Worm (Caenorhabditis elegans) whole organism, young adult: ENCODE data around the gene srgp-1.

Experiments
- B0035.1 ChIP-seq: sonication (generic microtip); optimal IDR thresholded peaks from 2 replicates; lab custom pipeline; 2016; ENCODE audit warnings: missing genetic modification characterization, mild to moderate bottlenecking, missing compliant biosample characterization, missing genotype, missing genetic modification reagents
- C17E4.6 ChIP-seq: fragments of 200-800 bp; sonication (Bioruptor generic); IDR thresholded peaks from 2 replicates; pipeline ENCODE4 v1.3.6; 2022; ENCODE audit warnings: missing genetic modification reagents, missing genetic modification characterization, missing compliant biosample characterization
- F49E8.2 ChIP-seq: sonication (generic microtip); optimal IDR thresholded peaks from 3 replicates; lab custom pipeline; 2017; ENCODE audit warnings: missing genetic modification characterization, mild to moderate bottlenecking, missing compliant biosample characterization, antibody characterized with exemption, moderate library complexity; ENCODE audit not compliant: insufficient read depth
- F52B5.7 ChIP-seq: sonication (generic microtip); optimal IDR thresholded peaks from 2 replicates; lab custom pipeline; 2016; ENCODE audit warnings: mild to moderate bottlenecking, missing genetic modification characterization, missing compliant biosample characterization
- F55B11.4 ChIP-seq: sonication (generic microtip); optimal IDR thresholded peaks from 2 replicates; lab custom pipeline; 2016; ENCODE audit warnings: missing compliant biosample characterization, missing genetic modification characterization, borderline replicate concordance; ENCODE audit not compliant: insufficient read depth
- F57A8.1 ChIP-seq: fragments of 200-800 bp; sonication (Bioruptor generic); optimal IDR thresholded peaks from 2 replicates; lab custom pipeline; 2018; ENCODE audit warnings: mild to moderate bottlenecking, missing genetic modification characterization, moderate library complexity, missing compliant biosample characterization
- F57C9.4 ChIP-seq: sonication (generic microtip); optimal IDR thresholded peaks from 2 replicates; lab custom pipeline; 2017; ENCODE audit warnings: mild to moderate bottlenecking, missing genetic modification characterization, missing compliant biosample characterization
- K11D2.4 ChIP-seq: fragments of 200-800 bp; sonication (Bioruptor generic); IDR thresholded peaks from 2 replicates; pipeline ENCODE4 v1.3.6; 2022; ENCODE audit warnings: missing genetic modification reagents, missing genetic modification characterization, missing compliant biosample characterization
- Y53G8AR.9 ChIP-seq: fragments of 200-800 bp; sonication (Bioruptor generic); conservative IDR thresholded peaks from 2 replicates; pipeline ENCODE4 v1.3.6; 2022; ENCODE audit warnings: missing genetic modification reagents, missing genetic modification characterization, missing compliant biosample characterization
- Y56A3A.18 ChIP-seq: fragments of 200-800 bp; sonication (Bioruptor generic); IDR thresholded peaks from 2 replicates; pipeline ENCODE4 v1.3.6; 2022; ENCODE audit warnings: missing genetic modification reagents, missing genetic modification characterization, missing compliant biosample characterization
- Y95B8A.8 ChIP-seq: fragments of 200-800 bp; sonication (Bioruptor generic); IDR thresholded peaks from 2 replicates; pipeline ENCODE4 v1.3.6; 2022; ENCODE audit warnings: missing genetic modification reagents, missing genetic modification characterization, missing compliant biosample characterization
- akir-1 ChIP-seq: fragments of 200-800 bp; sonication (Bioruptor generic); optimal IDR thresholded peaks from 2 replicates; lab custom pipeline; 2018; ENCODE audit warnings: mild to moderate bottlenecking, missing genetic modification characterization, moderate library complexity, missing compliant biosample characterization
- aptf-2 ChIP-seq: fragments of 200-800 bp; sonication (Bioruptor generic); conservative IDR thresholded peaks from 2 replicates; pipeline ENCODE4 v1.3.6; 2022; ENCODE audit warnings: missing genetic modification reagents, missing genetic modification characterization, missing compliant biosample characterization
- athp-1 ChIP-seq: sonication (generic microtip); optimal IDR thresholded peaks from 2 replicates; lab custom pipeline; 2017; ENCODE audit warnings: mild to moderate bottlenecking, missing genetic modification characterization, missing compliant biosample characterization
- attf-6 ChIP-seq: fragments of 200-800 bp; sonication (Bioruptor generic); IDR thresholded peaks from 2 replicates; pipeline ENCODE4 v1.3.6; 2022; ENCODE audit warnings: missing genetic modification reagents, missing genetic modification characterization, missing compliant biosample characterization
- bed-2 ChIP-seq: fragments of 200-800 bp; sonication (Bioruptor generic); IDR thresholded peaks from 2 replicates; pipeline ENCODE4 v1.3.6; 2022; ENCODE audit warnings: missing genetic modification reagents, missing genetic modification characterization, missing compliant biosample characterization
- ccch-3 ChIP-seq: fragments of 200-800 bp; sonication (Bioruptor generic); optimal IDR thresholded peaks from 2 replicates; lab custom pipeline; 2018; ENCODE audit warnings: mild to moderate bottlenecking, missing genetic modification characterization, missing compliant biosample characterization
- cebp-1 ChIP-seq, 2 experiments: fragments of 200-800 bp in 1 of 2; sonication (Bioruptor generic) in 1 of 2; sonication (generic microtip) in 1 of 2; IDR thresholded peaks in 1 of 2; optimal IDR thresholded peaks in 1 of 2; 2 replicates each; pipeline versions ENCODE4 v1.3.6 to Lab custom; 2017 to 2022; ENCODE audit warnings: missing compliant biosample characterization in 2 of 2, missing genetic modification characterization in 2 of 2, mild to moderate bottlenecking in 1 of 2, missing genetic modification reagents in 1 of 2, moderate library complexity in 1 of 2
- ceh-27 ChIP-seq: fragments of 200-800 bp; sonication (Bioruptor generic); optimal IDR thresholded peaks from 2 replicates; lab custom pipeline; 2018; ENCODE audit warnings: mild to moderate bottlenecking, missing genetic modification characterization, moderate library complexity, missing compliant biosample characterization
- ceh-79 ChIP-seq: sonication (generic microtip); optimal IDR thresholded peaks from 2 replicates; lab custom pipeline; 2017; ENCODE audit warnings: mild to moderate bottlenecking, missing genetic modification characterization, missing compliant biosample characterization
- dox-1 ChIP-seq: fragments of 200-800 bp; sonication (Bioruptor generic); IDR thresholded peaks from 2 replicates; pipeline ENCODE4 v1.3.6; 2022; ENCODE audit warnings: missing genetic modification reagents, missing genetic modification characterization, missing compliant biosample characterization
- dpl-1 ChIP-seq: fragments of 150-350 bp; optimal IDR thresholded peaks from 2 replicates; lab custom pipeline; 2014; ENCODE audit warnings: missing biosample characterization, missing genetic modification reagents, missing genetic modification characterization
- fkh-3 ChIP-seq: sonication (generic microtip); optimal IDR thresholded peaks from 2 replicates; lab custom pipeline; 2016; ENCODE audit warnings: mild to moderate bottlenecking, missing genetic modification characterization, missing compliant biosample characterization
- him-1 ChIP-seq: sonication (generic microtip); optimal IDR thresholded peaks from 2 replicates; lab custom pipeline; 2016; ENCODE audit warnings: missing genotype, missing genetic modification reagents, missing genetic modification characterization, missing compliant biosample characterization
- hlh-26 ChIP-seq: fragments of 200-800 bp; sonication (Bioruptor generic); conservative IDR thresholded peaks from 2 replicates; pipeline ENCODE4 v1.3.6; 2022; ENCODE audit warnings: missing genetic modification reagents, missing genetic modification characterization, missing compliant biosample characterization
- hmg-1.2 ChIP-seq: fragments of 200-800 bp; sonication (Bioruptor generic); IDR thresholded peaks from 2 replicates; pipeline ENCODE4 v1.3.6; 2022; ENCODE audit warnings: missing genetic modification reagents, missing genetic modification characterization, missing compliant biosample characterization
- hrde-1 ChIP-seq: sonication (generic microtip); optimal IDR thresholded peaks from 2 replicates; lab custom pipeline; 2016; ENCODE audit warnings: missing genetic modification characterization, mild to moderate bottlenecking, missing compliant biosample characterization, moderate library complexity, missing genotype, missing genetic modification reagents, borderline replicate concordance
- lin-54 ChIP-seq: fragments of 200-800 bp; sonication (Bioruptor generic); optimal IDR thresholded peaks from 2 replicates; lab custom pipeline; 2018; ENCODE audit warnings: mild to moderate bottlenecking, missing genetic modification characterization, missing compliant biosample characterization
- lsl-1 ChIP-seq: fragments of 200-800 bp; sonication (Bioruptor generic); optimal IDR thresholded peaks from 2 replicates; lab custom pipeline; 2018; ENCODE audit warnings: mild to moderate bottlenecking, missing genetic modification characterization, moderate library complexity, missing compliant biosample characterization
- madf-8 ChIP-seq: fragments of 200-800 bp; sonication (Bioruptor generic); conservative IDR thresholded peaks from 2 replicates; pipeline ENCODE4 v1.3.6; 2022; ENCODE audit warnings: missing genetic modification reagents, missing genetic modification characterization, missing compliant biosample characterization
- nfyb-1 ChIP-seq: fragments of 200-800 bp; sonication (Bioruptor generic); IDR thresholded peaks from 2 replicates; pipeline ENCODE4 v1.3.6; 2022; ENCODE audit warnings: missing genetic modification reagents, missing genetic modification characterization, missing compliant biosample characterization
- nhr-80 ChIP-seq: sonication (generic microtip); optimal IDR thresholded peaks from 2 replicates; lab custom pipeline; 2016; ENCODE audit warnings: missing genetic modification characterization, missing compliant biosample characterization
- snpc-4 ChIP-seq, 5 experiments: fragments of 150-350 bp in 1 of 5; sonication (generic microtip) in 4 of 5; optimal IDR thresholded peaks; 2 replicates each; lab custom pipeline; 2014 to 2018; ENCODE audit warnings: missing genetic modification characterization in 5 of 5, missing biosample characterization in 3 of 5, antibody characterized with exemption in 2 of 5, mild to moderate bottlenecking in 2 of 5, missing compliant biosample characterization in 2 of 5, missing genotype in 2 of 5, moderate library complexity in 2 of 5, missing genetic modification reagents in 1 of 5
- somi-1 ChIP-seq: fragments of 200-800 bp; sonication (Bioruptor generic); optimal IDR thresholded peaks from 2 replicates; lab custom pipeline; 2018; ENCODE audit warnings: mild to moderate bottlenecking, missing genetic modification characterization, missing compliant biosample characterization
- tlf-1 ChIP-seq: fragments of 200-800 bp; sonication (Bioruptor generic); optimal IDR thresholded peaks from 2 replicates; lab custom pipeline; 2018; ENCODE audit warnings: mild to moderate bottlenecking, missing genetic modification characterization, missing compliant biosample characterization
- ztf-26 ChIP-seq: sonication (generic microtip); optimal IDR thresholded peaks from 2 replicates; lab custom pipeline; 2017; ENCODE audit warnings: missing genetic modification characterization, missing compliant biosample characterization
- ztf-3 ChIP-seq: fragments of 200-800 bp; sonication (Bioruptor generic); optimal IDR thresholded peaks from 2 replicates; lab custom pipeline; 2018; ENCODE audit warnings: mild to moderate bottlenecking, missing genetic modification characterization, missing compliant biosample characterization
- ztf-6 ChIP-seq: fragments of 200-800 bp; sonication (Bioruptor generic); IDR thresholded peaks from 2 replicates; pipeline ENCODE4 v1.3.6; 2022; ENCODE audit warnings: missing genetic modification reagents, missing genetic modification characterization, missing compliant biosample characterization

Gene srgp-1

DNA sequence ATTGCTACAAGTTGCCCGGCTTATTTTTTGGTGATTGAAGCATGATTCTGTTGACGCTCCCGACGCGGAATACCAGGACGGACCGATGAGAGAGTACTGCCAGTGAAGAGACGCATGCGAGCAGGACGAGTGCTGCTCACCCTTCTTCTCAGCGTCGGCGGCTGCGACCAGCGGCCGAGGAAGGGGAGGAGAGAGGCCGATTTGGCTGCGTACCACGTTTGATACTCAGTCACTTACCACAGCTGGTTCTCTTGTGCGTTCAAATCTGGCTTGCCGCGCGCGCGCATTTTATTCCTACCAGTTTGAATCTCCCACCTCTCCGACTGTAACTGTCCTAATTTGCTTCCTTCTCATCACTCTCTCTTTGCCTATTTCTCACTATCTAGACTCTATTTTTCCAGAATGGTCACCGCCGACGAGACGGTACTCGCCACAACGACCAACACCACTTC, 46.0 kb upstream of the srgp-1 start, which contains the start of gene mep-1 (continued):
- TF ChIP-seq akir-1 (GFP tag; lab: Kevin White, UChicago) (no peak), F52B5.7 (tag; lab: Kevin White, UChicago) (peak; percentile 41), attf-6 (GFP tag; lab: Robert Waterston, UW) (no peak), ceh-27 (GFP tag; lab: Kevin White, UChicago) (peak; percentile 76), nfyb-1 (peak; percentile 63; the same call in 1 of the 2 replicates), ztf-26 (tag; lab: Kevin White, UChicago) (no peak), snpc-4 (GFP tag; optimal IDR thresholded peaks at IDR 0.05; lab: Kevin White, UChicago) (no peak), snpc-4 (tag; optimal IDR thresholded peaks at IDR 0.05; lab: Kevin White, UChicago) (peak in 2 of 4 experiments; percentile 59 to 61), cebp-1 (GFP tag; IDR thresholded peaks at IDR 0.05; lab: Robert Waterston, UW) (peak; percentile 30; the same call in 1 of the 2 replicates), cebp-1 (tag; optimal IDR thresholded peaks at IDR 0.05; lab: Kevin White, UChicago) (peak; percentile 51), F55B11.4 (no peak), ccch-3 (no peak), dox-1 (peak; percentile 13; the same call in 1 of the 2 replicates), K11D2.4 (GFP tag; lab: Robert Waterston, UW) (no peak), Y95B8A.8 (no peak), nhr-80 (tag; lab: Kevin White, UChicago) (peak; percentile 38), lsl-1 (no peak), ztf-6 (no peak), him-1 (tag; lab: Kevin White, UChicago) (no peak), athp-1 (tag; lab: Kevin White, UChicago) (peak; percentile 8), lin-54 (GFP tag; lab: Kevin White, UChicago) (peak; percentile 44), dpl-1 (GFP tag; lab: Kevin White, UChicago) (peak; percentile 1)
- TF ChIP-seq, all 124 proteins: peak for 33

DNA sequence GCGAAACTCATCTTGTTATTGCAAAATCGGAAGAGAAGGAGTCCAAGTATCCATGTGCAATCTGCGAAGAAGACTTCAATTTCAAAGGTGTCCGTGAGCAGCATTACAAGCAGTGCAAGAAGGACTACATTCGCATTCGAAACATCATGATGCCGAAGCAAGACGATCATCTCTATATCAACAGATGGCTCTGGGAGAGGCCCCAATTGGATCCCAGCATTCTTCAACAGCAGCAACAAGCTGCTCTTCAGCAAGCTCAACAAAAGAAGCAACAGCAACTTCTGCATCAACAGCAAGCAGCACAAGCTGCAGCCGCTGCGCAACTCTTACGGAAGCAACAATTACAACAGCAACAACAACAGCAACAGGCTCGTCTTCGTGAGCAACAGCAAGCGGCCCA, 44.1 kb upstream of the srgp-1 start:
- TF ChIP-seq F57A8.1 (GFP tag; lab: Kevin White, UChicago), result no peak
- peak; percentile 54; the same call in 1 of the 2 replicates for TF ChIP-seq Y56A3A.18 (GFP tag; lab: Robert Waterston, UW)
- TF ChIP-seq Y53G8AR.9 (GFP tag; lab: Robert Waterston, UW), result 0 out of 2 replicates have a peak, but pooled peaks have one; percentile 11

DNA sequence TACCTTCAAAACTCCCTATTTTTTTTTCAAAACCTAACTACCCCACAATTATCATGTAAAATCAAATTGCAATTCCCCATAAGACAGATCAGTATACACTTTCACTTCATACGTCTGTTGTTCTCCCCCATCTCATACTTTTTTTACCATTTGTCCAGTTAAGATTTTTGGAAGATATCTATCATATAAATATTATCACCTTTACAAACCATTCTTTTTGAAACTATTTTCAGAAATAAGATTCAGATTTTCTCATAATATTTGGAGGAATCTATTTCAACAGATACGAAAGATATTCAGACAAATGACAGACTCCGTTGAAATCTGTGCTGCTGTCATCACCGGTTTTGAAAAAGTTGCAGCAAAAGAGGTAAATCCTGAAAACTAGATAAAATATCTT, 42.5 kb upstream of the srgp-1 start, which contains the start of gene M04B2.2:
TSS of gene M04B2.2 (plus strand) at position 301 of the 400 bp plus-strand sequence.
- TF ChIP-seq ceh-79 (tag; lab: Kevin White, UChicago), result peak; percentile 6
- TF ChIP-seq somi-1 (GFP tag; lab: Kevin White, UChicago), result no peak
- peak; percentile 7 for TF ChIP-seq hrde-1 (tag; lab: Kevin White, UChicago)
- peak; percentile 16 for TF ChIP-seq fkh-3 (tag; lab: Kevin White, UChicago)
- peak; percentile 28 for TF ChIP-seq lin-54 (GFP tag; lab: Kevin White, UChicago)
- peak; percentile 28 for TF ChIP-seq athp-1 (tag; lab: Kevin White, UChicago)

DNA sequence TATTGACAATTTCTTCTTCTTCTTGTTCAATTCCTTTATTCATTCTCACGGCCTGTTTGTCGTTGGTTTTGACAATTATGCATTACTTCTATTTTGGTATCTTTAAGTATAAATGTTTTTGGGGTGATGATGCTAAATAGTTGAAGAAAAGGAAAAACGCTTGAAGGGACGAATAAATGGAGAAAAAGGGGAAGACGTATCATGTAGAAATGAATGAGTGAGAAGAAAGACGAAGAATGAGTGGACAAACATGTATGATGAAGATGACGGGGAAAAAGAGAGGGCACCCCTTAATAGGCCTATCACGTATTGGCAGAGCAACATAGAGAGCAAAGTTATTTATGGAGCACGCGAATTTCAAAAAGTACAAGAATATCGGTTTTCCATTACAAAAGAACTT, 21.6 kb upstream of the srgp-1 start, which contains the start of gene M04B2.7:
TSS of gene M04B2.7 (minus strand) at position 101 of the 400 bp plus-strand sequence.
- TF ChIP-seq ztf-3 (GFP tag; lab: Kevin White, UChicago), result no peak
- no peak for TF ChIP-seq madf-8 (GFP tag; lab: Robert Waterston, UW)
- TF ChIP-seq bed-2 (GFP tag; lab: Robert Waterston, UW), result no peak
- TF ChIP-seq F49E8.2 (tag; lab: Kevin White, UChicago), result no peak
- no peak for TF ChIP-seq F57A8.1 (GFP tag; lab: Kevin White, UChicago)
- no peak for TF ChIP-seq C17E4.6
- TF ChIP-seq hlh-26, result no peak
- no peak for TF ChIP-seq tlf-1
- TF ChIP-seq B0035.1 (tag; lab: Kevin White, UChicago), result no peak
- no peak for TF ChIP-seq aptf-2 (GFP tag; lab: Robert Waterston, UW)
- no peak for TF ChIP-seq athp-1 (tag; lab: Kevin White, UChicago)
- TF ChIP-seq F57C9.4, result no peak
- no peak for TF ChIP-seq hmg-1.2 (GFP tag; lab: Robert Waterston, UW)
- TF ChIP-seq ceh-27 (GFP tag; lab: Kevin White, UChicago), result no peak
- no peak for TF ChIP-seq nhr-80 (tag; lab: Kevin White, UChicago)
